Worm (Caenorhabditis elegans) whole organism, L1 larva: Measurements from ENCODE around the gene ced-13.
A peak's percentile ranks its signal among the peaks of the same experiment; 100 is the strongest.

Experiments
- aly-2 ChIP-seq: fragments of 150-350 bp; optimal IDR thresholded peaks from 2 replicates; lab custom pipeline; 2014; ENCODE audit warnings: missing biosample characterization, missing genetic modification characterization
- blmp-1 ChIP-seq: fragments of 150-350 bp; optimal IDR thresholded peaks from 2 replicates; lab custom pipeline; 2014; ENCODE audit warnings: missing biosample characterization, missing genetic modification characterization
- ceh-63 ChIP-seq: fragments of 200-800 bp; sonication (Bioruptor generic); optimal IDR thresholded peaks from 2 replicates; lab custom pipeline; 2018; ENCODE audit warnings: mild to moderate bottlenecking, missing genetic modification characterization, missing compliant biosample characterization
- ceh-90 ChIP-seq: sonication (generic microtip); optimal IDR thresholded peaks from 2 replicates; lab custom pipeline; 2016; ENCODE audit warnings: missing genetic modification characterization, missing compliant biosample characterization
- efl-1 ChIP-seq, 4 experiments: fragments of 150-350 bp; optimal IDR thresholded peaks in 3 of 4; peaks in 1 of 4; 1 replicate in 1 of 4; 2 replicates in 3 of 4; lab custom pipeline; 2014; ENCODE audit warnings: missing biosample characterization in 2 of 4, missing genetic modification characterization in 2 of 4, missing genetic modification reagents in 2 of 4
- egl-27 ChIP-seq, 2 experiments: fragments of 150-350 bp in 1 of 2; sonication (generic microtip); optimal IDR thresholded peaks; 3 replicates each; lab custom pipeline; 2017 to 2018; ENCODE audit warnings: missing biosample characterization in 2 of 2, missing genetic modification characterization in 2 of 2, missing genetic modification reagents in 2 of 2
- elt-2 ChIP-seq: sonication (generic microtip); optimal IDR thresholded peaks from 2 replicates; lab custom pipeline; 2016; ENCODE audit warnings: missing genetic modification characterization, mild to moderate bottlenecking, inconsistent platforms, missing compliant biosample characterization, missing genetic modification reagents
- elt-3 ChIP-seq, 6 experiments: fragments of 150-350 bp in 1 of 6; sonication (generic microtip); optimal IDR thresholded peaks; 2 replicates each; lab custom pipeline; 2017 to 2018; ENCODE audit warnings: missing biosample characterization in 6 of 6, missing genetic modification characterization in 6 of 6, inconsistent platforms in 1 of 6
- fkh-10 ChIP-seq: sonication (generic microtip); optimal IDR thresholded peaks from 2 replicates; lab custom pipeline; 2017; ENCODE audit warnings: missing biosample characterization, missing genetic modification reagents, missing genetic modification characterization
- fkh-4 ChIP-seq: sonication (generic microtip); optimal IDR thresholded peaks from 2 replicates; lab custom pipeline; 2016; ENCODE audit warnings: missing compliant biosample characterization, missing genetic modification characterization, borderline replicate concordance
- fkh-8 ChIP-seq: sonication (generic microtip); optimal IDR thresholded peaks from 2 replicates; lab custom pipeline; 2016; ENCODE audit warnings: mild to moderate bottlenecking, missing genetic modification characterization, missing compliant biosample characterization
- fos-1 ChIP-seq: fragments of 150-350 bp; optimal IDR thresholded peaks from 2 replicates; lab custom pipeline; 2014; ENCODE audit warnings: missing biosample characterization, missing genetic modification characterization
- grh-1 ChIP-seq: fragments of 200-800 bp; sonication (Bioruptor generic); IDR thresholded peaks from 2 replicates; pipeline ENCODE4 v1.3.6; 2022; ENCODE audit warnings: missing genetic modification reagents, missing genetic modification characterization, missing compliant biosample characterization
- hpl-2 ChIP-seq: fragments of 150-350 bp; optimal IDR thresholded peaks from 2 replicates; lab custom pipeline; 2014; ENCODE audit warnings: missing biosample characterization, missing genetic modification reagents, missing genetic modification characterization
- isw-1 ChIP-seq: fragments of 200-800 bp; sonication (Bioruptor generic); IDR thresholded peaks from 2 replicates; pipeline ENCODE4 v1.3.6; 2022; ENCODE audit warnings: missing genetic modification characterization, missing compliant biosample characterization
- lin-13 ChIP-seq: fragments of 150-350 bp; optimal IDR thresholded peaks from 2 replicates; lab custom pipeline; 2014; ENCODE audit warnings: missing biosample characterization, missing genetic modification reagents, missing genetic modification characterization
- lin-14 ChIP-seq: fragments of 200-800 bp; sonication (Bioruptor generic); optimal IDR thresholded peaks from 2 replicates; lab custom pipeline; 2018; ENCODE audit warnings: mild to moderate bottlenecking, missing genetic modification characterization, moderate library complexity, missing compliant biosample characterization
- lin-15B ChIP-seq: fragments of 150-350 bp; sonication (generic microtip); optimal IDR thresholded peaks from 3 replicates; lab custom pipeline; 2014; ENCODE audit warnings: missing biosample characterization, missing genetic modification characterization
- lir-3 ChIP-seq: sonication (generic microtip); optimal IDR thresholded peaks from 2 replicates; lab custom pipeline; 2016; ENCODE audit warnings: mild to moderate bottlenecking, missing genetic modification characterization, moderate library complexity, missing compliant biosample characterization; ENCODE audit not compliant: poor library complexity
- mep-1 ChIP-seq: fragments of 150-350 bp; optimal IDR thresholded peaks from 2 replicates; lab custom pipeline; 2014; ENCODE audit warnings: missing biosample characterization, missing genetic modification characterization
- nhr-11 ChIP-seq: fragments of 150-350 bp; optimal IDR thresholded peaks from 2 replicates; lab custom pipeline; 2014; ENCODE audit warnings: missing biosample characterization, missing genetic modification characterization
- nhr-19 ChIP-seq: fragments of 200-800 bp; sonication (Bioruptor generic); conservative IDR thresholded peaks from 2 replicates; pipeline ENCODE4 v1.3.6; 2022; ENCODE audit warnings: missing genetic modification characterization, missing compliant biosample characterization
- nhr-20 ChIP-seq: sonication (generic microtip); optimal IDR thresholded peaks from 2 replicates; lab custom pipeline; 2016; ENCODE audit warnings: mild to moderate bottlenecking, missing genetic modification characterization, missing compliant biosample characterization
- nhr-28 ChIP-seq: fragments of 150-350 bp; optimal IDR thresholded peaks from 2 replicates; lab custom pipeline; 2014; ENCODE audit warnings: missing biosample characterization, missing genetic modification characterization
- nhr-47 ChIP-seq: sonication (generic microtip); optimal IDR thresholded peaks from 2 replicates; lab custom pipeline; 2016; ENCODE audit warnings: mild to moderate bottlenecking, missing genetic modification characterization, moderate library complexity, missing compliant biosample characterization
- nhr-71 ChIP-seq: sonication (generic microtip); optimal IDR thresholded peaks from 2 replicates; lab custom pipeline; 2016; ENCODE audit warnings: mild to moderate bottlenecking, missing genetic modification characterization, moderate library complexity, missing compliant biosample characterization
- nhr-84 ChIP-seq: sonication (generic microtip); optimal IDR thresholded peaks from 2 replicates; lab custom pipeline; 2017; ENCODE audit warnings: missing biosample characterization, missing genetic modification characterization
- nhr-85 ChIP-seq: sonication (generic microtip); peaks from one replicate; lab custom pipeline; 2016; ENCODE audit warnings: missing genetic modification characterization, inconsistent platforms, missing compliant biosample characterization
- nhr-90 ChIP-seq: sonication (generic microtip); optimal IDR thresholded peaks from 2 replicates; lab custom pipeline; 2016; ENCODE audit warnings: mild to moderate bottlenecking, missing genetic modification characterization, missing compliant biosample characterization; ENCODE audit not compliant: poor library complexity
- pax-3 ChIP-seq: fragments of 200-800 bp; sonication (Bioruptor generic); optimal IDR thresholded peaks from 2 replicates; lab custom pipeline; 2018; ENCODE audit warnings: mild to moderate bottlenecking, missing genetic modification characterization, moderate library complexity, missing compliant biosample characterization
- rnt-1 ChIP-seq: sonication (generic microtip); optimal IDR thresholded peaks from 2 replicates; lab custom pipeline; 2016; ENCODE audit warnings: mild to moderate bottlenecking, missing genetic modification characterization, moderate library complexity, missing compliant biosample characterization
- skn-1 ChIP-seq: fragments of 150-350 bp; optimal IDR thresholded peaks from 2 replicates; lab custom pipeline; 2014; ENCODE audit warnings: missing biosample characterization, missing genetic modification characterization
- snpc-4 ChIP-seq: fragments of 150-350 bp; optimal IDR thresholded peaks from 2 replicates; lab custom pipeline; 2014; ENCODE audit warnings: missing biosample characterization, missing genetic modification characterization
- snu-23 ChIP-seq: sonication (generic microtip); optimal IDR thresholded peaks from 2 replicates; lab custom pipeline; 2016; ENCODE audit warnings: missing genetic modification characterization, missing compliant biosample characterization
- sptf-1 ChIP-seq: fragments of 150-350 bp; optimal IDR thresholded peaks from 2 replicates; lab custom pipeline; 2014; ENCODE audit warnings: missing biosample characterization, missing genetic modification characterization
- swsn-7 ChIP-seq: sonication (generic microtip); optimal IDR thresholded peaks from 2 replicates; lab custom pipeline; 2016; ENCODE audit warnings: missing genetic modification characterization, missing compliant biosample characterization
- tbx-2 ChIP-seq: sonication (generic microtip); optimal IDR thresholded peaks from 2 replicates; lab custom pipeline; 2016; ENCODE audit warnings: missing genetic modification characterization, missing compliant biosample characterization
- tlp-1 ChIP-seq: fragments of 150-350 bp; optimal IDR thresholded peaks from 2 replicates; lab custom pipeline; 2014; ENCODE audit warnings: missing biosample characterization, missing genetic modification characterization
- unc-130 ChIP-seq: fragments of 150-350 bp; optimal IDR thresholded peaks from 2 replicates; lab custom pipeline; 2017; ENCODE audit warnings: missing biosample characterization, missing genetic modification characterization, inconsistent platforms
- zag-1 ChIP-seq: fragments of 150-350 bp; optimal IDR thresholded peaks from 2 replicates; lab custom pipeline; 2014; ENCODE audit warnings: missing biosample characterization, missing genetic modification characterization
- zip-4 ChIP-seq: fragments of 200-800 bp; sonication (Bioruptor generic); optimal IDR thresholded peaks from 2 replicates; lab custom pipeline; 2018; ENCODE audit warnings: mild to moderate bottlenecking, missing genetic modification characterization, moderate library complexity, missing compliant biosample characterization
- ztf-11 ChIP-seq, 2 experiments: sonication (generic microtip); optimal IDR thresholded peaks; 2 replicates each; lab custom pipeline; 2016 to 2017; ENCODE audit warnings: missing genetic modification characterization in 2 of 2, missing biosample characterization in 1 of 2, missing compliant biosample characterization in 1 of 2
- ztf-4 ChIP-seq: fragments of 150-350 bp; optimal IDR thresholded peaks from 2 replicates; lab custom pipeline; 2014; ENCODE audit warnings: missing biosample characterization, missing genetic modification characterization

Gene ced-13

ce11 chrX:8261125-8261684 is 38.2 kb downstream of the ced-13 start, which contains the start of gene M60.7:
TSS of gene M60.7 (minus strand) at chrX:8261175.
- TF ChIP-seq fkh-10 (no peak), snu-23 (GFP tag; lab: Kevin White, UChicago) (no peak), lir-3 (no peak), nhr-28 (tag; lab: Kevin White, UChicago) (no peak), efl-1 (optimal IDR thresholded peaks at IDR 0.05; lab: Kevin White, UChicago) (no peak), efl-1 (GFP tag; optimal IDR thresholded peaks at IDR 0.05 in 1 of 2; lab: Kevin White, UChicago) (peak in 1 of 2 experiments; percentile 87)
- TF ChIP-seq, all 84 proteins: peak for 1

DNA sequence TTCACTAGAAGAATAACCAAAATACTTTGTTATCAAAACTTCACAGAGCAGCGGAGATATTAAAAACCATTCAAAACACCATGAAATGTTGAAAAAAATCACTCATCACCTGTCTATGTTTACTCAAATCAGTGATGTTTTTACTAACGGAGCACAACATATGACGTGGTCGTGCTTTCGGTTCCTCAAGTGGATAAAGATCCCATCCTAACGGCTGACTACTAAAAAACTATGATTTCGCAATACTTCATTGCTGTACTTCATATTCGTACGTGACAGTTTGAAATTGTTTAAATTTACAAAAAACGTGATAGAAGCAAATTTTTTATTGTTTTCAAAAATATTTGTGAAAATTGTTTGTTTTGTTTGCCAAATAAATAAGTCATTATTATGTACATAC is 41.8 kb downstream of the ced-13 start:
- TF ChIP-seq zag-1 (tag; lab: Kevin White, UChicago) (no peak), swsn-7 (tag; lab: Kevin White, UChicago) (no peak), efl-1 (optimal IDR thresholded peaks at IDR 0.05; lab: Kevin White, UChicago) (no peak), efl-1 (GFP tag; optimal IDR thresholded peaks at IDR 0.05 in 1 of 2; lab: Kevin White, UChicago) (peak in 1 of 2 experiments; percentile 20), zip-4 (peak; percentile 62), tbx-2 (tag; lab: Kevin White, UChicago) (no peak)
- TF ChIP-seq, all 84 proteins: peak for 2

- peak; percentile 85 for TF ChIP-seq nhr-85 (tag; lab: Kevin White, UChicago)
- no peak for TF ChIP-seq lin-15B (tag; lab: Kevin White, UChicago)
- TF ChIP-seq elt-3 (tag; optimal IDR thresholded peaks at IDR 0.05; lab: Kevin White, UChicago), result peak in 1 of 6 experiments; percentile 70
- TF ChIP-seq skn-1 (tag; lab: Kevin White, UChicago), result peak; percentile 42
- peak; percentile 95 for TF ChIP-seq blmp-1 (tag; lab: Kevin White, UChicago)
- TF ChIP-seq ceh-63 (GFP tag; lab: Kevin White, UChicago), result no peak
- peak; percentile 67 for TF ChIP-seq lin-14
- no peak for TF ChIP-seq sptf-1 (tag; lab: Kevin White, UChicago)
- no peak for TF ChIP-seq efl-1 (optimal IDR thresholded peaks at IDR 0.05; lab: Kevin White, UChicago)
- peak in 1 of 2 experiments; percentile 90 for TF ChIP-seq efl-1 (GFP tag; optimal IDR thresholded peaks at IDR 0.05 in 1 of 2; lab: Kevin White, UChicago)
Observed at ce11 chrX:8255433-8255832, 44.0 kb downstream of the ced-13 start.

DNA sequence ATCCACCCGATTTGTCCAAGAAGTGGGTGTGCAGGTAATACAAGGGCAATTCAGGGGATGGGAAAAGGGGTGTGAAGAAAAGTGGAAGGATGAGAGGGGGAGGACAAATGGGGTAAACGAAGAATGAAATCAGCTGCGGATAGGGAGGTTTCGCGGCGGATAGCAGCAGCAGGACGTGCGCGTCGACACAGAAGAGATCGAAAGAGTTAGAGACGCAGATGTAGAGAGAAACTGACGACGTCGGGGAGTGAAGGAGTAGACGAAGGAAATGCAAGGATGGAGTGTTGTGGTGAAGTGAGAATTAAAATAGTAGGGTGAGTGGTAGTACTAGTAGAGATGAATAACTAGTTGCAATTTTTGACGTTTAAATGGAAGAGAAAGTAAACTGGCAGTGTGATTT is 47.2 kb downstream of the ced-13 start, which contains the start of gene M60.6:
Gene M60.6 (minus strand): TSS at position 166 of the 400 bp plus-strand sequence.
- TF ChIP-seq skn-1 (tag; lab: Kevin White, UChicago) (peak; percentile 7), lin-13 (GFP tag; lab: Kevin White, UChicago) (no peak), ceh-63 (GFP tag; lab: Kevin White, UChicago) (no peak), rnt-1 (peak; percentile 7), nhr-11 (no peak), snu-23 (GFP tag; lab: Kevin White, UChicago) (peak; percentile 61), nhr-71 (tag; lab: Kevin White, UChicago) (peak; percentile 52), nhr-84 (tag; lab: Kevin White, UChicago) (no peak), ceh-90 (no peak), fkh-10 (peak; percentile 33), aly-2 (tag; lab: Kevin White, UChicago) (no peak), zag-1 (tag; lab: Kevin White, UChicago) (no peak), mep-1 (tag; lab: Kevin White, UChicago) (peak; percentile 64), nhr-90 (tag; lab: Kevin White, UChicago) (peak; percentile 27), ztf-4 (tag; lab: Kevin White, UChicago) (no peak), fos-1 (tag; lab: Kevin White, UChicago) (peak; percentile 16), tlp-1 (tag; lab: Kevin White, UChicago) (no peak), nhr-47 (peak; percentile 60), snpc-4 (no peak), lir-3 (no peak), nhr-20 (tag; lab: Kevin White, UChicago) (peak; percentile 48), sptf-1 (tag; lab: Kevin White, UChicago) (no peak), nhr-19 (0 out of 2 replicates have a peak, but pooled peaks have one; percentile 18), ztf-11 (tag; optimal IDR thresholded peaks at IDR 0.05; lab: Kevin White, UChicago) (no peak), isw-1 (GFP tag; lab: Robert Waterston, UW) (peak; percentile 21; the same call in 1 of the 2 replicates), hpl-2 (GFP tag; lab: Kevin White, UChicago) (no peak), nhr-28 (tag; lab: Kevin White, UChicago) (no peak), unc-130 (tag; lab: Kevin White, UChicago) (no peak), fkh-4 (tag; lab: Kevin White, UChicago) (no peak), fkh-8 (tag; lab: Kevin White, UChicago) (peak; percentile 33), pax-3 (no peak), elt-2 (tag; lab: Kevin White, UChicago) (no peak), grh-1 (0 out of 2 replicates have a peak, but pooled peaks have one; percentile 22), egl-27 (tag; optimal IDR thresholded peaks at IDR 0.05; lab: Kevin White, UChicago) (no peak)
